Fruit fly (Drosophila melanogaster): ENCODE measurements around the gene knrl.

DNA sequence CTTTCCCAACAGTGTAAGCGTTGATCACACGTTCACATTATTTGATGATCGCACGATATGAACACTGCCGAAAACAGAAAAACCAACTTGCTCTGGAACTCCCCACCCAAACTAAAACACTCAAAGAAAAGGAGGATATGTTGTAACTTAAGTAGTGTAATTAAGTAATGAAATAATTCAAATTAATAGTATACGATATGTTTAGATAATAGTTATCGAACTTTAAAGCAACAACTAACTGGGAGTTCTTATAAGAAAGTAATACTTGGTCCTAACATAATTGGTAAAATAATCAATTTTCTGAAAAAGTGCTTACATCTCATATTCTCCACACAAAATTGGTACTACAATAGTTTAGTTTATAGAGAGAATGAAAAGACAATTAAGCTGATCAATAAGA, 36.7 kb upstream of the knrl start:
- TF ChIP-seq cic (GFP tag; optimal IDR thresholded peaks at IDR 0.05) (no peak), pad (GFP tag; optimal IDR thresholded peaks at IDR 0.05) (no peak), CG5204 (GFP tag; optimal IDR thresholded peaks at IDR 0.05) (no peak), kay (GFP tag; ENCODE audit: borderline replicate concordance) (no peak)

Measured in whole organism, adult.